Fruit fly (Drosophila melanogaster): Measurements from ENCODE around the gene CG3568.

Gene CG3568

DNA sequence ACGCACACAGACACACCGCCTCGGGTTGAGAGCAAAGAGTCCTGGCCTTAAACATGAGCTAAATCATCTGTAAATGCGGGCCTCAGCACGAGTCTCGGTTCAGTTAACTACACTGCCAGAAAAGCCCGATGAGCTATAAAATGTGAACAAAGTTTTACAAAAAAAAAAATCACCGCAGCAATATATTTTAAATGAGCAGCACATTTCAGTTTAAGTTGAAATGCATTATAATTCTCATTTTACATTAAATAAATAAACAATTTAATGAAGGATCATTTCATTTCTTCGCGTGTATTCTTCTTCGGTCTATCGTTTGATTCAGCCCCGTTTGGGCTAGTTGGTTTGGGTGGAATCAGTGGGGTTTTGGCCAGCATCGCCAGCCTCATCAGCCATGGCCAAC lies 37.1 kb upstream of the CG3568 start (continued):
- TF ChIP-seq pum (GFP tag; optimal IDR thresholded peaks at IDR 0.05) = peak; percentile 23
- TF ChIP-seq Rfx (GFP tag; IDR thresholded peaks at IDR 0.05) = no peak

DNA sequence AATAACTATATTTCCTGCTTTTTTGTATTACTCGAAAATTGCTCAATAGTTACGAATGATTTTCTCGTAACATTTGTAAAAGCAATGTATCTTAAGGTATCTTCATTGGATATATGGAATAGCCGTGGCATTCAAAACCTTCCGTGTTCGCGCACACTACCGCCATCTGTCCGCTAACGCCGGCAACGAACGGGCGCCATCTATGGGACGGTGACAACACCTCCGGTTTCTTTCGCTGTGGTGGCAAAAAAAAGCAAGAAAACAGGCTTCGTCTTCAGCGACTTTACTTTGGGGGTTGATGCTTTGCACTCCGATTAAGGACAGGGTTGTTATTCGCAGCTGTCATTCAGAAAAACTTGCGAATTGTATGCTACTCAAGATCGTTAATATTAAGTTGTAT lies 35.3 kb upstream of the CG3568 start:
- TF ChIP-seq Abd-B (GFP tag; optimal IDR thresholded peaks at IDR 0.05) (no peak), H2.0 (GFP tag; IDR thresholded peaks at IDR 0.05) (peak; percentile 46; the same call in 1 of the 2 replicates), CG17328 (GFP tag; IDR thresholded peaks at IDR 0.05) (peak; percentile 84), jigr1 (GFP tag; IDR thresholded peaks at IDR 0.05) (no peak), gsb-n (tag; optimal IDR thresholded peaks at IDR 0.05) (peak; percentile 53), CG12299 (tag; optimal IDR thresholded peaks at IDR 0.05) (no peak), Mrtf (GFP tag; IDR thresholded peaks at IDR 0.05) (peak; percentile 56; the same call in 2 of the 3 replicates), ap (GFP tag; IDR thresholded peaks at IDR 0.05) (0 out of 2 replicates have a peak, but pooled peaks have one; percentile 7), hkb (optimal IDR thresholded peaks at IDR 0.05) (no peak), hkb (GFP tag; IDR thresholded peaks at IDR 0.05) (no peak), Kr (GFP tag; optimal IDR thresholded peaks at IDR 0.05) (peak; percentile 62), CG15073 (GFP tag; optimal IDR thresholded peaks at IDR 0.05) (no peak), dan (GFP tag; IDR thresholded peaks at IDR 0.05) (no peak), CG10565 (GFP tag; optimal IDR thresholded peaks at IDR 0.05) (no peak), D19A (tag; optimal IDR thresholded peaks at IDR 0.05) (no peak), chif (GFP tag; optimal IDR thresholded peaks at IDR 0.05) (peak; percentile 44 to 84), inv (GFP tag; IDR thresholded peaks at IDR 0.05; ENCODE audit: partially characterized antibody) (no peak), CG31441 (GFP tag; IDR thresholded peaks at IDR 0.05) (no peak), CG1603 (tag; optimal IDR thresholded peaks at IDR 0.05) (peak; percentile 80), CG3726 (GFP tag; IDR thresholded peaks at IDR 0.05) (no peak), knrl (GFP tag; IDR thresholded peaks at IDR 0.05; ENCODE audit: partially characterized antibody) (no peak), tx (GFP tag; optimal IDR thresholded peaks at IDR 0.05) (no peak), Six4 (GFP tag; optimal IDR thresholded peaks at IDR 0.05) (peak; percentile 30), CHES-1-like (GFP tag; optimal IDR thresholded peaks at IDR 0.05) (peak; percentile 20), CG6765 (GFP tag; optimal IDR thresholded peaks at IDR 0.05) (no peak), Sin3A (optimal IDR thresholded peaks at IDR 0.05) (no peak), CG16863 (GFP tag; optimal IDR thresholded peaks at IDR 0.05) (peak; percentile 70), crc (GFP tag; optimal IDR thresholded peaks at IDR 0.05) (peak; percentile 3), dmrt11E (tag; optimal IDR thresholded peaks at IDR 0.05) (peak; percentile 63), CG4617 (GFP tag; optimal IDR thresholded peaks at IDR 0.05; ENCODE audit: borderline replicate concordance) (peak; percentile 21), CG10147 (GFP tag; optimal IDR thresholded peaks at IDR 0.05) (no peak), emc (GFP tag; optimal IDR thresholded peaks at IDR 0.05) (no peak), CG18011 (GFP tag; optimal IDR thresholded peaks at IDR 0.05) (no peak), disco-r (GFP tag; optimal IDR thresholded peaks at IDR 0.05) (peak; percentile 35), CG14441 (GFP tag; IDR thresholded peaks at IDR 0.05) (peak; percentile 61), Elba2 (GFP tag; optimal IDR thresholded peaks at IDR 0.05) (peak; percentile 37), odd (GFP tag; optimal IDR thresholded peaks at IDR 0.05) (peak; percentile 60), CG1602 (GFP tag; optimal IDR thresholded peaks at IDR 0.05) (peak; percentile 54), ssp (GFP tag; IDR thresholded peaks at IDR 0.05) (0 out of 2 replicates have a peak, but pooled peaks have one; percentile 19), vnd (GFP tag; IDR thresholded peaks at IDR 0.05; ENCODE audit: partially characterized antibody) (no peak), CG10543 (GFP tag; optimal IDR thresholded peaks at IDR 0.05) (peak; percentile 6), Doc3 (GFP tag; IDR thresholded peaks at IDR 0.05; ENCODE audit: partially characterized antibody) (no peak), MESR4 (GFP tag; optimal IDR thresholded peaks at IDR 0.05) (no peak), eyg (GFP tag; optimal IDR thresholded peaks at IDR 0.05) (no peak), CG7372 (GFP tag; IDR thresholded peaks at IDR 0.05) (no peak), CG15479 (GFP tag; optimal IDR thresholded peaks at IDR 0.05) (no peak), chm (GFP tag; IDR thresholded peaks at IDR 0.05) (peak; percentile 83), CG8944 (GFP tag; optimal IDR thresholded peaks at IDR 0.05) (peak; percentile 36)
